Fruit fly (Drosophila melanogaster) whole organism, prepupa: ENCODE data around the gene CG10038.

Experiments
- Blimp-1 ChIP-seq: fragments of 200-800 bp; sonication (Bioruptor generic); optimal IDR thresholded peaks from 3 replicates; lab custom pipeline; 2017; ENCODE audit warnings: missing biosample characterization, missing genetic modification characterization, mild to moderate bottlenecking, moderate library complexity, missing genetic modification reagents
- CG10631 ChIP-seq: fragments of 200-800 bp; sonication (Bioruptor generic); optimal IDR thresholded peaks from 2 replicates; lab custom pipeline; 2016; ENCODE audit warnings: missing biosample characterization, missing genetic modification characterization
- CG10669 ChIP-seq: fragments of 200-800 bp; sonication (Bioruptor generic); optimal IDR thresholded peaks from 3 replicates; lab custom pipeline; 2018; ENCODE audit warnings: missing biosample characterization, mild to moderate bottlenecking, missing genetic modification characterization, moderate library complexity
- CG11294 ChIP-seq: fragments of 200-800 bp; sonication (Bioruptor generic); IDR thresholded peaks from 2 replicates; pipeline ENCODE4 v1.3.6; 2022; ENCODE audit warnings: missing biosample characterization, missing genetic modification characterization
- CG11762 ChIP-seq: fragments of 200-800 bp; sonication (Bioruptor generic); optimal IDR thresholded peaks from 3 replicates; lab custom pipeline; 2016; ENCODE audit warnings: missing biosample characterization, missing genetic modification characterization; ENCODE audit not compliant: insufficient read depth
- CG11902 ChIP-seq: fragments of 200-800 bp; sonication (Bioruptor generic); optimal IDR thresholded peaks from 3 replicates; lab custom pipeline; 2016; ENCODE audit warnings: missing biosample characterization, missing genetic modification characterization
- CG15336 ChIP-seq: fragments of 200-800 bp; sonication (Bioruptor generic); IDR thresholded peaks from 2 replicates; pipeline ENCODE4 v1.3.6; 2022; ENCODE audit warnings: missing biosample characterization, missing genetic modification characterization
- CG1621 ChIP-seq: fragments of 200-800 bp; sonication (Bioruptor generic); optimal IDR thresholded peaks from 3 replicates; lab custom pipeline; 2018; ENCODE audit warnings: missing biosample characterization, mild to moderate bottlenecking, missing genetic modification characterization
- CG16779 ChIP-seq: fragments of 200-800 bp; sonication (Bioruptor generic); optimal IDR thresholded peaks from 3 replicates; lab custom pipeline; 2017; ENCODE audit warnings: missing biosample characterization, mild to moderate bottlenecking, missing genetic modification characterization
- CG3032 ChIP-seq: fragments of 200-800 bp; optimal IDR thresholded peaks from 2 replicates; lab custom pipeline; 2019; ENCODE audit warnings: missing biosample characterization, mild to moderate bottlenecking, missing genetic modification characterization, moderate library complexity
- CG31627 ChIP-seq: fragments of 200-800 bp; sonication (Bioruptor generic); optimal IDR thresholded peaks from 3 replicates; lab custom pipeline; 2016; ENCODE audit warnings: missing biosample characterization, missing genetic modification characterization
- CG32006 ChIP-seq: fragments of 200-800 bp; sonication (Bioruptor generic); optimal IDR thresholded peaks from 3 replicates; lab custom pipeline; 2017; ENCODE audit warnings: missing biosample characterization, mild to moderate bottlenecking, missing genetic modification characterization
- CG34406 ChIP-seq: fragments of 200-800 bp; sonication (Bioruptor generic); optimal IDR thresholded peaks from 3 replicates; lab custom pipeline; 2016; ENCODE audit warnings: missing biosample characterization, missing genetic modification characterization
- CG3919 ChIP-seq: fragments of 200-800 bp; sonication (Bioruptor generic); optimal IDR thresholded peaks from 3 replicates; lab custom pipeline; 2016; ENCODE audit warnings: missing biosample characterization, missing genetic modification characterization
- CG4318 ChIP-seq: fragments of 200-800 bp; sonication (Bioruptor generic); optimal IDR thresholded peaks from 3 replicates; lab custom pipeline; 2017; ENCODE audit warnings: missing biosample characterization, mild to moderate bottlenecking, missing genetic modification characterization
- CG6163 ChIP-seq: fragments of 200-800 bp; sonication (Bioruptor generic); IDR thresholded peaks from 3 replicates; pipeline ENCODE4 v1.3.6; 2022; ENCODE audit warnings: missing biosample characterization, missing genetic modification characterization
- CG6276 ChIP-seq: fragments of 200-800 bp; sonication (Bioruptor generic); optimal IDR thresholded peaks from 2 replicates; lab custom pipeline; 2017; ENCODE audit warnings: missing biosample characterization, mild to moderate bottlenecking, missing genetic modification characterization
- CG6792 ChIP-seq: fragments of 200-800 bp; sonication (Bioruptor generic); optimal IDR thresholded peaks from 3 replicates; lab custom pipeline; 2016; ENCODE audit warnings: missing biosample characterization, missing genetic modification characterization
- CG6808 ChIP-seq: fragments of 200-800 bp; sonication (Bioruptor generic); optimal IDR thresholded peaks from 3 replicates; lab custom pipeline; 2017; ENCODE audit warnings: missing biosample characterization, missing genetic modification characterization, mild to moderate bottlenecking, moderate library complexity, missing genetic modification reagents
- CG6854 ChIP-seq: fragments of 200-800 bp; sonication (Bioruptor generic); optimal IDR thresholded peaks from 2 replicates; lab custom pipeline; 2017; ENCODE audit warnings: missing biosample characterization, mild to moderate bottlenecking, missing genetic modification characterization
- CG8119 ChIP-seq: fragments of 200-800 bp; sonication (Bioruptor generic); IDR thresholded peaks from 3 replicates; pipeline ENCODE4 v1.3.6; 2022; ENCODE audit warnings: missing biosample characterization, missing genetic modification characterization
- CG8632 ChIP-seq: fragments of 200-800 bp; sonication (Bioruptor generic); optimal IDR thresholded peaks from 3 replicates; lab custom pipeline; 2016; ENCODE audit warnings: missing biosample characterization, missing genetic modification characterization
- CG9139 ChIP-seq: fragments of 200-800 bp; sonication (Bioruptor generic); optimal IDR thresholded peaks from 3 replicates; lab custom pipeline; 2017; ENCODE audit warnings: missing biosample characterization, mild to moderate bottlenecking, missing genetic modification characterization
- Eip75B ChIP-seq: fragments of 200-800 bp; sonication (Bioruptor generic); optimal IDR thresholded peaks from 3 replicates; lab custom pipeline; 2016; ENCODE audit warnings: missing biosample characterization, missing genetic modification characterization
- Eip78C ChIP-seq: fragments of 200-800 bp; sonication (Bioruptor generic); peaks from one replicate; lab custom pipeline; 2016; ENCODE audit warnings: missing biosample characterization, missing genetic modification characterization
- Eip93F ChIP-seq: fragments of 200-800 bp; sonication (Bioruptor generic); optimal IDR thresholded peaks from 2 replicates; lab custom pipeline; 2016; ENCODE audit warnings: missing biosample characterization, mild to moderate bottlenecking, missing genetic modification characterization
- Ets21C ChIP-seq: fragments of 200-800 bp; sonication (Bioruptor generic); optimal IDR thresholded peaks from 3 replicates; lab custom pipeline; 2016; ENCODE audit warnings: missing biosample characterization, missing genetic modification characterization
- Ets96B ChIP-seq: fragments of 200-800 bp; optimal IDR thresholded peaks from 2 replicates; lab custom pipeline; 2019; ENCODE audit warnings: missing biosample characterization, mild to moderate bottlenecking, missing genetic modification characterization, moderate library complexity
- Gug ChIP-seq: fragments of 200-800 bp; sonication (Bioruptor generic); IDR thresholded peaks from 2 replicates; pipeline ENCODE4 v1.3.6; 2022; ENCODE audit warnings: missing biosample characterization, missing genetic modification characterization
- Hr38 ChIP-seq: sonication (Bioruptor generic); optimal IDR thresholded peaks from 2 replicates; lab custom pipeline; 2016; ENCODE audit warnings: missing biosample characterization, missing genetic modification characterization
- Hr39 ChIP-seq: fragments of 200-800 bp; sonication (Bioruptor generic); optimal IDR thresholded peaks from 2 replicates; lab custom pipeline; 2016; ENCODE audit warnings: missing biosample characterization, missing genetic modification characterization
- Hr4 ChIP-seq: fragments of 200-800 bp; sonication (Bioruptor generic); optimal IDR thresholded peaks from 3 replicates; lab custom pipeline; 2016; ENCODE audit warnings: missing biosample characterization, missing genetic modification characterization
- Lpt ChIP-seq: fragments of 200-800 bp; sonication (Bioruptor generic); optimal IDR thresholded peaks from 3 replicates; lab custom pipeline; 2016; ENCODE audit warnings: missing biosample characterization, missing genetic modification characterization
- Met ChIP-seq: fragments of 200-800 bp; sonication (Bioruptor generic); optimal IDR thresholded peaks from 3 replicates; lab custom pipeline; 2016; ENCODE audit warnings: missing biosample characterization, missing genetic modification characterization
- OdsH ChIP-seq: fragments of 200-800 bp; sonication (Bioruptor generic); optimal IDR thresholded peaks from 3 replicates; lab custom pipeline; 2016; ENCODE audit warnings: missing biosample characterization, missing genetic modification characterization
- Smox ChIP-seq: fragments of 200-800 bp; sonication (Bioruptor generic); optimal IDR thresholded peaks from 3 replicates; lab custom pipeline; 2016; ENCODE audit warnings: missing biosample characterization, missing genetic modification characterization
- Sox14 ChIP-seq: fragments of 200-800 bp; sonication (Bioruptor generic); optimal IDR thresholded peaks from 3 replicates; lab custom pipeline; 2016; ENCODE audit warnings: missing biosample characterization, missing genetic modification characterization
- Sox15 ChIP-seq: fragments of 200-800 bp; sonication (Bioruptor generic); optimal IDR thresholded peaks from 3 replicates; lab custom pipeline; 2016; ENCODE audit warnings: missing biosample characterization, missing genetic modification characterization
- acj6 ChIP-seq: fragments of 200-800 bp; sonication (Bioruptor generic); optimal IDR thresholded peaks from 3 replicates; lab custom pipeline; 2016; ENCODE audit warnings: missing biosample characterization, missing genetic modification characterization
- cyc ChIP-seq: fragments of 200-800 bp; sonication (Bioruptor generic); optimal IDR thresholded peaks from 3 replicates; lab custom pipeline; 2016; ENCODE audit warnings: missing biosample characterization, missing genetic modification characterization
- dac ChIP-seq: fragments of 200-800 bp; sonication (Bioruptor generic); optimal IDR thresholded peaks from 2 replicates; lab custom pipeline; 2017; ENCODE audit warnings: missing biosample characterization, mild to moderate bottlenecking, missing genetic modification characterization
- dsx ChIP-seq: fragments of 200-800 bp; optimal IDR thresholded peaks from 3 replicates; lab custom pipeline; 2019; ENCODE audit warnings: missing biosample characterization, mild to moderate bottlenecking, missing genetic modification characterization, moderate library complexity; ENCODE audit not compliant: poor library complexity, severe bottlenecking
- eg ChIP-seq: fragments of 200-800 bp; sonication (Bioruptor generic); IDR thresholded peaks from 3 replicates; pipeline ENCODE4 v1.3.6; 2022; ENCODE audit warnings: missing biosample characterization, missing genetic modification characterization
- esn ChIP-seq: fragments of 200-800 bp; sonication (Bioruptor generic); optimal IDR thresholded peaks from 2 replicates; lab custom pipeline; 2016; ENCODE audit warnings: missing biosample characterization, mild to moderate bottlenecking, missing genetic modification characterization, moderate library complexity
- fd85E ChIP-seq: fragments of 200-800 bp; sonication (Bioruptor generic); optimal IDR thresholded peaks from 3 replicates; lab custom pipeline; 2016; ENCODE audit warnings: missing biosample characterization, missing genetic modification characterization
- fkh ChIP-seq: fragments of 200-800 bp; sonication (Bioruptor generic); optimal IDR thresholded peaks from 3 replicates; lab custom pipeline; 2017; ENCODE audit warnings: missing biosample characterization, mild to moderate bottlenecking, missing genetic modification characterization, moderate library complexity
- lz ChIP-seq: fragments of 200-800 bp; sonication (Bioruptor generic); optimal IDR thresholded peaks from 3 replicates; lab custom pipeline; 2016; ENCODE audit warnings: missing biosample characterization, missing genetic modification characterization
- net ChIP-seq: fragments of 200-800 bp; sonication (Bioruptor generic); optimal IDR thresholded peaks from 3 replicates; lab custom pipeline; 2016; ENCODE audit warnings: missing biosample characterization, missing genetic modification characterization
- pdm3 ChIP-seq: fragments of 200-800 bp; sonication (Bioruptor generic); optimal IDR thresholded peaks from 3 replicates; lab custom pipeline; 2016; ENCODE audit warnings: missing biosample characterization, missing genetic modification characterization
- spab ChIP-seq: fragments of 200-800 bp; sonication (Bioruptor generic); optimal IDR thresholded peaks from 2 replicates; lab custom pipeline; 2017; ENCODE audit warnings: missing biosample characterization, mild to moderate bottlenecking, missing genetic modification characterization, missing genetic modification reagents
- ss ChIP-seq, 2 experiments: fragments of 200-800 bp; sonication (Bioruptor generic); optimal IDR thresholded peaks; 2 replicates in 1 of 2; 3 replicates in 1 of 2; lab custom pipeline; 2017 to 2018; ENCODE audit warnings: mild to moderate bottlenecking in 2 of 2, missing biosample characterization in 2 of 2, missing genetic modification characterization in 2 of 2, moderate library complexity in 1 of 2
- svp ChIP-seq: fragments of 200-800 bp; sonication (Bioruptor generic); peaks from one replicate; lab custom pipeline; 2016; ENCODE audit warnings: missing biosample characterization, missing genetic modification characterization

Gene CG10038

dm6 chr3R:12314236-12314635, 36.2 kb downstream of the CG10038 start:
- TF ChIP-seq Eip93F (GFP tag; lab: Kevin White, UChicago) (peak; percentile 78), Sox14 (peak; percentile 69), esn (GFP tag; lab: Kevin White, UChicago) (peak; percentile 89), Gug (peak; percentile 13; the same call in 1 of the 2 replicates), CG15336 (GFP tag; lab: Robert Waterston, UW) (0 out of 2 replicates have a peak, but pooled peaks have one; percentile 28), CG32006 (GFP tag; lab: Kevin White, UChicago) (peak; percentile 47), CG11294 (GFP tag; lab: Robert Waterston, UW) (no peak), Blimp-1 (GFP tag; lab: Kevin White, UChicago) (peak; percentile 61), fd85E (GFP tag; lab: Kevin White, UChicago) (peak; percentile 12), Ets96B (tag; lab: Kevin White, UChicago) (peak; percentile 90), CG10631 (peak; percentile 65), Eip78C (GFP tag; lab: Kevin White, UChicago) (peak; percentile 93), CG16779 (tag; lab: Kevin White, UChicago) (peak; percentile 50), Met (GFP tag; lab: Kevin White, UChicago) (peak; percentile 89), Hr4 (GFP tag; lab: Kevin White, UChicago) (peak; percentile 29), CG11762 (GFP tag; lab: Kevin White, UChicago) (peak; percentile 58), CG34406 (GFP tag; lab: Kevin White, UChicago) (peak; percentile 72), OdsH (GFP tag; lab: Kevin White, UChicago) (peak; percentile 82), svp (GFP tag; lab: Kevin White, UChicago) (peak; percentile 99), CG6854 (GFP tag; lab: Kevin White, UChicago) (peak; percentile 68), ss (GFP tag; optimal IDR thresholded peaks at IDR 0.05; lab: Kevin White, UChicago) (peak; percentile 69 to 73), CG8632 (peak; percentile 66), CG4318 (GFP tag; lab: Kevin White, UChicago) (peak; percentile 18), Hr39 (GFP tag; lab: Kevin White, UChicago) (peak; percentile 80), cyc (GFP tag; lab: Kevin White, UChicago) (peak; percentile 80), eg (GFP tag; lab: Robert Waterston, UW) (0 out of 3 replicates have a peak, but pooled peaks have one; percentile 23), Eip75B (GFP tag; lab: Kevin White, UChicago) (peak; percentile 68), Sox15 (GFP tag; lab: Kevin White, UChicago) (peak; percentile 56), Ets21C (peak; percentile 72), fkh (GFP tag; lab: Kevin White, UChicago) (no peak), CG8119 (GFP tag; lab: Robert Waterston, UW) (peak; percentile 47), Smox (GFP tag; lab: Kevin White, UChicago) (peak; percentile 86), CG3919 (peak; percentile 79), CG3032 (tag; lab: Kevin White, UChicago) (peak; percentile 86), CG11902 (GFP tag; lab: Kevin White, UChicago) (peak; percentile 53), CG10669 (GFP tag; lab: Kevin White, UChicago) (peak; percentile 83), CG6163 (GFP tag; lab: Robert Waterston, UW) (peak; percentile 82), dsx (GFP tag; lab: Kevin White, UChicago) (peak; percentile 77), CG6792 (GFP tag; lab: Kevin White, UChicago) (peak; percentile 80), acj6 (peak; percentile 79), CG1621 (peak; percentile 74), Hr38 (GFP tag; lab: Kevin White, UChicago) (no peak), CG6276 (GFP tag; lab: Kevin White, UChicago) (no peak), CG31627 (GFP tag; lab: Kevin White, UChicago) (peak; percentile 80), dac (GFP tag; lab: Kevin White, UChicago) (no peak), pdm3 (GFP tag; lab: Kevin White, UChicago) (peak; percentile 74), spab (peak; percentile 86), net (GFP tag; lab: Kevin White, UChicago) (peak; percentile 66), Lpt (GFP tag; lab: Kevin White, UChicago) (peak; percentile 38), CG9139 (peak; percentile 70), lz (GFP tag; lab: Kevin White, UChicago) (peak; percentile 86), CG6808 (GFP tag; lab: Kevin White, UChicago) (peak; percentile 87)
